Fruit fly (Drosophila melanogaster): ENCODE data around the gene CG6726.
A peak's percentile ranks its signal among the peaks of the same experiment; 100 is the strongest.

CG6726 gene

dm6 chr3R:23091586-23092228, at the start of gene CG6726, which contains the start of gene CG17110:
CG6726 (plus strand) TSS chr3R:23091724.
CG17110 (plus strand) TSS chr3R:23091724.
- TF ChIP-seq CTCF (optimal IDR thresholded peaks at IDR 0.05) = no peak
- TF ChIP-seq CG8478 (optimal IDR thresholded peaks at IDR 0.05) = no peak

- TF ChIP-seq CG8478 (optimal IDR thresholded peaks at IDR 0.05) = no peak
- no peak for TF ChIP-seq CTCF (optimal IDR thresholded peaks at IDR 0.05)
Measured at dm6 chr3R:23041941-23042340, 49.6 kb upstream of the CG6726 start, which contains the start of gene CG13838. CG13838 (plus strand) TSS chr3R:23042241.

DNA sequence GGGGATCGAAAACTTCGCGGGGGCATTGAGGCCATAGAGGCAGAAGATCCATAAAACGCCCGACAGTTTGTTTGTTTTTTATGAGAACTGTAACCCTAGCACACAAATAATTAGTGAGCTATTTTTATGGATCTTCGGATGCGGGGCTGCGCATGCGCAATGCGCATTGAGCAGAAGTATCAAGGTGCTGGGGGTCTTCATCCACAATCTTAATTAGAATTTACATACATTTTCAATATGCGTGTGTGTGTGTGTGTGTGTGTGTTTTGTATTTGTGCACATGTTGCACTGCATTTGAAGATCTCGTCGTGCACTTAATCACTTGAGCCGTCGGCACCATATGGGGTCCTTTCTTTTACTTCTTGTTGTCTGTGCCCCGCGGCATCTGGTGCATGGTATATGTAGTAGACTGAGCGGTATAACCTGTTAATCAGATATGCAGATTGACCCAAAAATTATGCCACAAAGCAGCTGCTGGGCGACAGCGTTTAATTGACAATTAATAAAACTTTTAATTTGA, 48.7 kb upstream of the CG6726 start:
- TF ChIP-seq CTCF (optimal IDR thresholded peaks at IDR 0.05) (no peak), CG8478 (optimal IDR thresholded peaks at IDR 0.05) (no peak)

dm6 chr3R:23043690-23044089, 47.8 kb upstream of the CG6726 start, which contains the start of gene CG13837:
CG13837 (plus strand) TSS chr3R:23043990.
- TF ChIP-seq CTCF (optimal IDR thresholded peaks at IDR 0.05) = no peak
- TF ChIP-seq CG8478 (optimal IDR thresholded peaks at IDR 0.05) = no peak

- no peak for TF ChIP-seq CG8478 (optimal IDR thresholded peaks at IDR 0.05)
- TF ChIP-seq CTCF (optimal IDR thresholded peaks at IDR 0.05) = no peak
Measured at dm6 chr3R:23046529-23046943, 45.0 kb upstream of the CG6726 start.

DNA sequence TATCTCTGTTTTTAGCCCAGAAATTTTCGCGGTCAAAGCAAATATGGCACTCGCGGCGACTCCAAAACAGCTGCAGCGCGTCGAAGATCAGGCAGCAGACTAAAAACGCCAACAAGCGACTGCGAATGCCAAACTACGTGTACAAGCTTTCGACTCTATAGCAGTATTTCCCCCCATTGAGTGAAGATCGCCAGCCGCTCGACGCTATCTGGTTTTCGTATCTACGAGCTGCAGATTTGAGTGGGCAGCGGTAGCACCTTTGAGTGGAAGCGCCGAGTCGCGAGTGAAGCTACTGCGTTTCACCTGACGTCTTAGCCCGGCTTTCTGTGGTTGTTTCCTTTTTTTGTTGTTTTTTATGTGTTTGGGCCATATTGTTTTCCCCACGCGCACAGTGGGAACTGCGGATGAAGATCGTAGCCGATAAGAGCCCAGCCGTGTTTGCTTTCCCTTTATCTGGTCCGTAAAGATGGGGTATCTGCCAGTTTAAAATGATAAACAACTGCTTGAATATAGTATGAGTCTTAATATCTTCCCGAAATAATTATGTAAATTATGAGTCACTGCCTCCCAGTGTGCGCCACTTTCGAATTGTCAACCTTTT, 43.3 kb upstream of the CG6726 start, which contains the start of gene CG17121:
CG17121 (minus strand) TSS at position 126 of the 601 bp plus-strand sequence.
- no peak for TF ChIP-seq CG8478 (optimal IDR thresholded peaks at IDR 0.05)

DNA sequence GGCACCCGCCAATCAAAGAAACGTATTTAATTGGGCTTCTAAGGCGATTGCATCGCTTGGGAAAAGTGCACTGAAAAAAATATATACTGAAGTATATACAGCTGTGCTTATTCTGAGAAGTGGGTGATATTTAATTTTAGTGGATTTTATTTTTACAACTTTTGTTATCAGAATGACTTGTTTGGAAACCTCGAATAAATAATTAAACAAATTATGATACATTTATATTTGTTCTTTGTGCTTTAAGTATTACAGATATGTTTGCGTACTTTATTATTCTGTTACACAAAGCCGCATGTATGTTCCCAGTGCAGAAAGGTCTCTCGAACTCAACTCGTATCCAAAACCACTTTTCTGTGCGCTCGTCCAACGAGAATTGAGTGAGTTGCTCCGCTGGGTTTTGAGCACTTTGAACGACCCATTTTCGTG, 42.8 kb upstream of the CG6726 start:
- TF ChIP-seq CG8478 (optimal IDR thresholded peaks at IDR 0.05) (no peak), CTCF (optimal IDR thresholded peaks at IDR 0.05) (no peak)

dm6 chr3R:23051639-23052125, 39.8 kb upstream of the CG6726 start, which contains the start of gene Gr94a:
Gr94a (plus strand) TSS chr3R:23051689.
- TF ChIP-seq CTCF (optimal IDR thresholded peaks at IDR 0.05) (no peak), CG8478 (optimal IDR thresholded peaks at IDR 0.05) (no peak)

dm6 chr3R:23053135-23053730, 38.3 kb upstream of the CG6726 start:
- no peak for TF ChIP-seq CG8478 (optimal IDR thresholded peaks at IDR 0.05)
- TF ChIP-seq CTCF (optimal IDR thresholded peaks at IDR 0.05) = no peak

- TF ChIP-seq CG8478 (optimal IDR thresholded peaks at IDR 0.05) = no peak
- TF ChIP-seq CTCF (optimal IDR thresholded peaks at IDR 0.05) = peak in 1 of 2 experiments; percentile 3
Measured at dm6 chr3R:23053936-23054335, 37.6 kb upstream of the CG6726 start, which contains the start of gene p53. p53 (minus strand) TSS chr3R:23054082.

- TF ChIP-seq CG8478 (optimal IDR thresholded peaks at IDR 0.05) = no peak
- no peak for TF ChIP-seq CTCF (optimal IDR thresholded peaks at IDR 0.05)
Measured at dm6 chr3R:23056113-23056512, 35.4 kb upstream of the CG6726 start.

DNA sequence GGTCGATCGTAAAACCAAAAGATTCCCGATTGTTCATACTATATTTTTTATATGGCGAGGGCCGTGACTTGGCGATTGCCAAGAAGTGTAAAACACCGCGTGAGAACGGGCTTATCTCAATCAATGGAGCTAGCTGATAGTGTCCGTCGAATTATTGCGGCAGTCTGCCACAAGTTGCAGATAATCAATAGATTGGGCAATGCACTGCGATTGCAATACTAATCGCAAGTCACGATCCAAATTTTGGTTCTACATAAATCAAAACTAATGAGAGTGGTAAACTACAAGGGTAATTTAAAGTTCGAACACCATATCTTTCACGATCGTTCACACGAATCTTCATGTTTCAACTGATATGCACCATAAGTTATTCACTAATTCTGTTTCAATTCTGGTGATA, 34.8 kb upstream of the CG6726 start:
- no peak for TF ChIP-seq CG8478 (optimal IDR thresholded peaks at IDR 0.05)
- TF ChIP-seq CTCF (optimal IDR thresholded peaks at IDR 0.05) = no peak

- no peak for TF ChIP-seq CTCF (optimal IDR thresholded peaks at IDR 0.05)
- no peak for TF ChIP-seq CG8478 (optimal IDR thresholded peaks at IDR 0.05)
Measured at dm6 chr3R:23057390-23057789, 34.1 kb upstream of the CG6726 start.

dm6 chr3R:23058858-23059257, 32.7 kb upstream of the CG6726 start, which contains the start of gene Ctns:
Ctns (minus strand) TSS chr3R:23058958.
- TF ChIP-seq CTCF (optimal IDR thresholded peaks at IDR 0.05) (no peak), CG8478 (optimal IDR thresholded peaks at IDR 0.05) (no peak)

- no peak for TF ChIP-seq CTCF (optimal IDR thresholded peaks at IDR 0.05)
- no peak for TF ChIP-seq CG8478 (optimal IDR thresholded peaks at IDR 0.05)
Measured at dm6 chr3R:23060166-23060565, 31.4 kb upstream of the CG6726 start.

Measured in S2 (cell line).